Fruit fly (Drosophila melanogaster) whole organism, prepupa: ENCODE results near the gene CAH7.

Experiments
- CG11902 ChIP-seq: fragments of 200-800 bp; sonication (Bioruptor generic); optimal IDR thresholded peaks from 3 replicates; lab custom pipeline; 2016; ENCODE audit warnings: missing biosample characterization, missing genetic modification characterization
- CG15336 ChIP-seq: fragments of 200-800 bp; sonication (Bioruptor generic); IDR thresholded peaks from 2 replicates; pipeline ENCODE4 v1.3.6; 2022; ENCODE audit warnings: missing biosample characterization, missing genetic modification characterization
- CG16779 ChIP-seq: fragments of 200-800 bp; sonication (Bioruptor generic); optimal IDR thresholded peaks from 3 replicates; lab custom pipeline; 2017; ENCODE audit warnings: missing biosample characterization, mild to moderate bottlenecking, missing genetic modification characterization
- CG3919 ChIP-seq: fragments of 200-800 bp; sonication (Bioruptor generic); optimal IDR thresholded peaks from 3 replicates; lab custom pipeline; 2016; ENCODE audit warnings: missing biosample characterization, missing genetic modification characterization
- CG6163 ChIP-seq: fragments of 200-800 bp; sonication (Bioruptor generic); IDR thresholded peaks from 3 replicates; pipeline ENCODE4 v1.3.6; 2022; ENCODE audit warnings: missing biosample characterization, missing genetic modification characterization
- CG6276 ChIP-seq: fragments of 200-800 bp; sonication (Bioruptor generic); optimal IDR thresholded peaks from 2 replicates; lab custom pipeline; 2017; ENCODE audit warnings: missing biosample characterization, mild to moderate bottlenecking, missing genetic modification characterization
- CG6792 ChIP-seq: fragments of 200-800 bp; sonication (Bioruptor generic); optimal IDR thresholded peaks from 3 replicates; lab custom pipeline; 2016; ENCODE audit warnings: missing biosample characterization, missing genetic modification characterization
- CG6854 ChIP-seq: fragments of 200-800 bp; sonication (Bioruptor generic); optimal IDR thresholded peaks from 2 replicates; lab custom pipeline; 2017; ENCODE audit warnings: missing biosample characterization, mild to moderate bottlenecking, missing genetic modification characterization
- CG8319 ChIP-seq: fragments of 200-800 bp; sonication (Bioruptor generic); optimal IDR thresholded peaks from 3 replicates; lab custom pipeline; 2016; ENCODE audit warnings: missing biosample characterization, missing genetic modification characterization
- Eip78C ChIP-seq: fragments of 200-800 bp; sonication (Bioruptor generic); peaks from one replicate; lab custom pipeline; 2016; ENCODE audit warnings: missing biosample characterization, missing genetic modification characterization
- Ets96B ChIP-seq: fragments of 200-800 bp; optimal IDR thresholded peaks from 2 replicates; lab custom pipeline; 2019; ENCODE audit warnings: missing biosample characterization, mild to moderate bottlenecking, missing genetic modification characterization, moderate library complexity
- Hr4 ChIP-seq: fragments of 200-800 bp; sonication (Bioruptor generic); optimal IDR thresholded peaks from 3 replicates; lab custom pipeline; 2016; ENCODE audit warnings: missing biosample characterization, missing genetic modification characterization
- Met ChIP-seq: fragments of 200-800 bp; sonication (Bioruptor generic); optimal IDR thresholded peaks from 3 replicates; lab custom pipeline; 2016; ENCODE audit warnings: missing biosample characterization, missing genetic modification characterization
- Sox15 ChIP-seq: fragments of 200-800 bp; sonication (Bioruptor generic); optimal IDR thresholded peaks from 3 replicates; lab custom pipeline; 2016; ENCODE audit warnings: missing biosample characterization, missing genetic modification characterization
- acj6 ChIP-seq: fragments of 200-800 bp; sonication (Bioruptor generic); optimal IDR thresholded peaks from 3 replicates; lab custom pipeline; 2016; ENCODE audit warnings: missing biosample characterization, missing genetic modification characterization
- eg ChIP-seq: fragments of 200-800 bp; sonication (Bioruptor generic); IDR thresholded peaks from 3 replicates; pipeline ENCODE4 v1.3.6; 2022; ENCODE audit warnings: missing biosample characterization, missing genetic modification characterization
- esn ChIP-seq: fragments of 200-800 bp; sonication (Bioruptor generic); optimal IDR thresholded peaks from 2 replicates; lab custom pipeline; 2016; ENCODE audit warnings: missing biosample characterization, mild to moderate bottlenecking, missing genetic modification characterization, moderate library complexity
- fd85E ChIP-seq: fragments of 200-800 bp; sonication (Bioruptor generic); optimal IDR thresholded peaks from 3 replicates; lab custom pipeline; 2016; ENCODE audit warnings: missing biosample characterization, missing genetic modification characterization
- fkh ChIP-seq: fragments of 200-800 bp; sonication (Bioruptor generic); optimal IDR thresholded peaks from 3 replicates; lab custom pipeline; 2017; ENCODE audit warnings: missing biosample characterization, mild to moderate bottlenecking, missing genetic modification characterization, moderate library complexity
- pdm3 ChIP-seq: fragments of 200-800 bp; sonication (Bioruptor generic); optimal IDR thresholded peaks from 3 replicates; lab custom pipeline; 2016; ENCODE audit warnings: missing biosample characterization, missing genetic modification characterization
- svp ChIP-seq: fragments of 200-800 bp; sonication (Bioruptor generic); peaks from one replicate; lab custom pipeline; 2016; ENCODE audit warnings: missing biosample characterization, missing genetic modification characterization

CAH7 gene

dm6 chr3R:10168483-10169064, 56.5 kb downstream of the CAH7 start (continued):
- peak; percentile 22 for TF ChIP-seq Sox15
- TF ChIP-seq Ets96B, result peak; percentile 3
- peak; percentile 25 for TF ChIP-seq fd85E
- TF ChIP-seq Met (GFP tag; lab: Kevin White, UChicago), result peak; percentile 51
- peak; percentile 80 for TF ChIP-seq svp
- no peak for TF ChIP-seq CG8319 (GFP tag; lab: Kevin White, UChicago)
- TF ChIP-seq CG15336 (GFP tag; lab: Robert Waterston, UW), result peak; percentile 69
- TF ChIP-seq Eip78C (GFP tag; lab: Kevin White, UChicago), result peak; percentile 86
- peak; percentile 62 for TF ChIP-seq pdm3 (GFP tag; lab: Kevin White, UChicago)
- TF ChIP-seq acj6 (GFP tag; lab: Kevin White, UChicago), result peak; percentile 61
- TF ChIP-seq esn (GFP tag; lab: Kevin White, UChicago), result peak; percentile 66
- peak; percentile 14 for TF ChIP-seq CG16779 (tag; lab: Kevin White, UChicago)
- peak; percentile 58 for TF ChIP-seq CG11902 (GFP tag; lab: Kevin White, UChicago)
- TF ChIP-seq, all 60 proteins: peak for 42

dm6 chr3R:10169124-10169766, 57.2 kb downstream of the CAH7 start:
- TF ChIP-seq CG3919 (GFP tag; lab: Kevin White, UChicago) (no peak), esn (GFP tag; lab: Kevin White, UChicago) (peak; percentile 16), fkh (GFP tag; lab: Kevin White, UChicago) (peak; percentile 44), CG6276 (no peak), Hr4 (GFP tag; lab: Kevin White, UChicago) (peak; percentile 9), CG6854 (peak; percentile 29), CG6163 (GFP tag; lab: Robert Waterston, UW) (0 out of 3 replicates have a peak, but pooled peaks have one; percentile 8), CG6792 (GFP tag; lab: Kevin White, UChicago) (no peak), eg (no peak)
- TF ChIP-seq, all 60 proteins: peak for 5
